Worm (Caenorhabditis elegans) whole organism, mixed stage, embryonic: Measurements from ENCODE around the gene srbc-19.

Experiments used
- M03D4.4 ChIP-seq: sonication (generic microtip); optimal IDR thresholded peaks from 2 replicates; lab custom pipeline; 2017; ENCODE audit warnings: mild to moderate bottlenecking, missing genetic modification characterization, missing compliant biosample characterization
- ceh-39 ChIP-seq: fragments of 150-350 bp; optimal IDR thresholded peaks from 2 replicates; lab custom pipeline; 2014; ENCODE audit warnings: missing biosample characterization, missing genetic modification characterization
- ceh-43 ChIP-seq: fragments of 200-800 bp; sonication (Bioruptor generic); optimal IDR thresholded peaks from 2 replicates; lab custom pipeline; 2018; ENCODE audit warnings: mild to moderate bottlenecking, missing genetic modification characterization, moderate library complexity, missing compliant biosample characterization
- ceh-83 ChIP-seq: fragments of 200-800 bp; sonication (Bioruptor generic); optimal IDR thresholded peaks from 2 replicates; lab custom pipeline; 2018; ENCODE audit warnings: mild to moderate bottlenecking, missing genetic modification characterization, missing compliant biosample characterization
- ces-1 ChIP-seq: fragments of 150-350 bp; optimal IDR thresholded peaks from 2 replicates; lab custom pipeline; 2014; ENCODE audit warnings: missing biosample characterization, missing genetic modification reagents, missing genetic modification characterization
- drap-1 ChIP-seq: fragments of 200-800 bp; sonication (Bioruptor generic); optimal IDR thresholded peaks from 3 replicates; lab custom pipeline; 2018; ENCODE audit warnings: mild to moderate bottlenecking, missing genetic modification characterization, missing compliant biosample characterization
- elt-1 ChIP-seq: sonication (generic microtip); optimal IDR thresholded peaks from 2 replicates; lab custom pipeline; 2017; ENCODE audit warnings: missing genetic modification characterization, mild to moderate bottlenecking, missing compliant biosample characterization, antibody characterized with exemption, moderate library complexity, borderline replicate concordance; ENCODE audit not compliant: insufficient read depth
- elt-3 ChIP-seq: fragments of 150-350 bp; optimal IDR thresholded peaks from 2 replicates; lab custom pipeline; 2014; ENCODE audit warnings: missing biosample characterization, missing genetic modification characterization
- ham-2 ChIP-seq: fragments of 200-800 bp; sonication (Bioruptor generic); optimal IDR thresholded peaks from 2 replicates; lab custom pipeline; 2018; ENCODE audit warnings: mild to moderate bottlenecking, missing genetic modification characterization, missing compliant biosample characterization
- hlh-1 ChIP-seq: fragments of 150-350 bp; optimal IDR thresholded peaks from 2 replicates; lab custom pipeline; 2014; ENCODE audit warnings: missing biosample characterization, missing genetic modification reagents, missing genetic modification characterization
- lin-13 ChIP-seq: fragments of 150-350 bp; optimal IDR thresholded peaks from 2 replicates; lab custom pipeline; 2014; ENCODE audit warnings: missing biosample characterization, missing genetic modification characterization
- lsy-2 ChIP-seq: fragments of 150-350 bp; optimal IDR thresholded peaks from 2 replicates; lab custom pipeline; 2014; ENCODE audit warnings: missing biosample characterization, missing genetic modification characterization
- mab-5 ChIP-seq: fragments of 150-350 bp; optimal IDR thresholded peaks from 2 replicates; lab custom pipeline; 2014; ENCODE audit warnings: missing biosample characterization, missing genetic modification characterization
- nhr-12 ChIP-seq: fragments of 150-350 bp; optimal IDR thresholded peaks from 2 replicates; lab custom pipeline; 2014; ENCODE audit warnings: missing biosample characterization, missing genetic modification characterization
- nhr-2 ChIP-seq: fragments of 150-350 bp; optimal IDR thresholded peaks from 2 replicates; lab custom pipeline; 2014; ENCODE audit warnings: missing biosample characterization, missing genetic modification characterization
- sem-2 ChIP-seq: fragments of 200-800 bp; sonication (Bioruptor generic); optimal IDR thresholded peaks from 2 replicates; lab custom pipeline; 2018; ENCODE audit warnings: mild to moderate bottlenecking, missing genetic modification characterization, missing compliant biosample characterization
- tbx-8 ChIP-seq: fragments of 200-800 bp; sonication (Bioruptor generic); optimal IDR thresholded peaks from 2 replicates; lab custom pipeline; 2018; ENCODE audit warnings: mild to moderate bottlenecking, missing genetic modification characterization, moderate library complexity, missing compliant biosample characterization
- unc-62 ChIP-seq: fragments of 150-350 bp; optimal IDR thresholded peaks from 2 replicates; lab custom pipeline; 2014; ENCODE audit warnings: missing biosample characterization, missing genetic modification reagents, missing genetic modification characterization
- ztf-11 ChIP-seq: fragments of 150-350 bp; optimal IDR thresholded peaks from 2 replicates; lab custom pipeline; 2014; ENCODE audit warnings: missing biosample characterization, missing genetic modification characterization

Gene srbc-19

DNA sequence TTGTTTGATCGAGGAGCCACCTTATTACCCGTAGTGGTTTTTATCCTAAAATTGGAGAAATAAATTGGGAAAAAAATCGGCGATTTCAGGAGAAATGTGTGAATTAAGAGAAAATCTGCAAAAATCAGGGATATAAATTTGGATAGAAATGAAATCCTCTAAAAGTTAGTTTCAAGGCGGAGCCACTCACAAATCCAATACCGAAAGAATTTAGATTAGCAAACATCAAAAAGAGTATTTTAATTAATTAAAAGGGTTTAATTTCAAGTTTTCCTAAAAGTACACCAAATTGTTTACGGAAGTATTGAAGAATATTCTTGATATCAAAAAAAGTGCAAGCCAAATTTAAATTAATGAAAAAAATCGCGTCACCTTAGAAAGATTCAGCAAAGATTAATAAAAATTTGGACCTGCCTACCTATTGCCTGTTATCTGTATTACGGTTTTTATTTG is 44.6 kb downstream of the srbc-19 start, which contains the start of gene F22F7.8:
Gene F22F7.8, minus strand, starts transcription at position 51 of the 453 bp plus-strand sequence.
- TF ChIP-seq M03D4.4 (tag; lab: Kevin White, UChicago), result no peak
- no peak for TF ChIP-seq mab-5 (tag; lab: Kevin White, UChicago)
- no peak for TF ChIP-seq tbx-8 (GFP tag; lab: Kevin White, UChicago)
- TF ChIP-seq ceh-43 (GFP tag; lab: Kevin White, UChicago), result no peak
- TF ChIP-seq elt-1, result no peak
- TF ChIP-seq sem-2, result no peak
- no peak for TF ChIP-seq ztf-11 (tag; lab: Kevin White, UChicago)
- TF ChIP-seq nhr-12, result no peak
- no peak for TF ChIP-seq ceh-39
- no peak for TF ChIP-seq ceh-83 (GFP tag; lab: Kevin White, UChicago)

DNA sequence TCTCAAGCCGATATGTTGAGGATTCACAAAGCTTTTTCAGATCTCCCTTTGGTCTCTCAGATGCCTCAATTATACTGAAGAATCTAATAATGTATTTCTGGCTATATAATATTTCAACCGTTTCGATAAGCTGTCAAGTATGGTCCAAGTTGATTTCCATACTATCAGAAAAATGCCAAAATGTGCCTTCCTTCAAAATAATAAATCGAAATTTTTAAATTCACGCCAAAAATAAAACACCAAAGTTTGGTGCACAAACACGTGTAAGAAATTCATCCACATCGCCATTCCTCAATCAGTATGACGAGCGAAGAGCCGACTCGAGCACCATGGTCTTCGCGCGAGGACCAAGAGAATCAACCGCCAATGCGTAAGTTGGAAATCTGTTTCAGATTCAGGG is 47.0 kb downstream of the srbc-19 start, which contains the start of gene F22F7.11:
Gene F22F7.11, plus strand, starts transcription at position 301 of the 400 bp plus-strand sequence.
- TF ChIP-seq drap-1 (GFP tag; lab: Kevin White, UChicago), result no peak
- no peak for TF ChIP-seq tbx-8 (GFP tag; lab: Kevin White, UChicago)

DNA sequence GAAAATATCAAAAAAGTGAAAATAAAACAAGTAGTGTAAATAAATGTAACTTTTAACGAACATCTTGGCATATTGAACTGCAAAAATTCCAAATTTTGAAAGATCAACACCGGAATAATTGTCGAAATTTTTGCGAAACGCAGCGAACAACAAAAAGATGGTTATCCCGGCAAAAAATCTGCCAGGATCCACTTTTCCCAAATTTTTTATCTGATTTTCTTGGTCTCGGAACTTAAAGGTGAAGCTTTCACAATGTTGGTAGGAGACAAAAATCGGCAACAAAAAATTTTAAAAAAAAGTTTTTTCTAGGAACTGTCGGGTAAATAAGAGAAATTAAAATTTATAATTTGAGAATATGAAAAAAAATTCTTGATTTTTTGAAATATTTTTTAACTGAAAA is 48.0 kb downstream of the srbc-19 start, which contains the start of gene bgnt-1.2:
Gene bgnt-1.2, minus strand, starts transcription at position 101 of the 400 bp plus-strand sequence.
- TF ChIP-seq tbx-8 (GFP tag; lab: Kevin White, UChicago) (no peak), ces-1 (GFP tag; lab: Kevin White, UChicago) (no peak), unc-62 (GFP tag; lab: Kevin White, UChicago) (no peak), elt-3 (tag; lab: Kevin White, UChicago) (no peak), nhr-2 (no peak), ceh-43 (GFP tag; lab: Kevin White, UChicago) (no peak), ham-2 (no peak), M03D4.4 (tag; lab: Kevin White, UChicago) (no peak), lin-13 (tag; lab: Kevin White, UChicago) (no peak), lsy-2 (no peak), hlh-1 (tag; lab: Kevin White, UChicago) (no peak)
